Fruit fly (Drosophila melanogaster): ENCODE results near the gene RpS12.
A peak's percentile ranks its signal among the peaks of the same experiment; 100 is the strongest.

RpS12 gene

DNA sequence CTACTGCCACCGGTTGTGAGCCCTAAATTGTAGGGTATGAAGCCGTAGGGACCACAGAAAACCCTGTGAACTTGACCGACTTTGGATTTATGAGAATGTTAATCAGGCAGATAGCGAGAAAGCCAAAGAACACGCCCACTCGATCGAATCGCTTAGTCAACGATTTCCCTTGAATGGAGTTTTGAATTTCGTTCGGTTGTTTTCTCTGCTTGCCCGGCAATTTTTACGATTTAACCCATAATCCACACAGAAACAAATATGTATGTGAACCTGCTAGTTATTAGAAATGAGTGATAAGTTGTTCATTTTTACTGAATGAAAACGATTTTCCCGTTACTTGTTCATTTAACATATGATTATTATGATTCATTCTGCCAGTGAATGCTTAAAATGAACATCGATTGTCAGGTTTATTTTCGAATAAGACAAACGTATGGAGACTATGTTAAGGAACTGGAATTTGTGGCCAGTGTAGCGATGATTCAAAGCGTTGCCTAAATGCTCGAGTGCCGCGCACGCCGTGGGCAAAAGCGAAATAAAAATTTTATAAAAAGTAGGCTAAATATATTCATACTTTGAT is 7.0 kb downstream of the RpS12 start:
- TF ChIP-seq h (GFP tag; optimal IDR thresholded peaks at IDR 0.05): peak; percentile 24
- no peak for TF ChIP-seq dsf (GFP tag; optimal IDR thresholded peaks at IDR 0.05; ENCODE audit: borderline replicate concordance)
- TF ChIP-seq Hr83 (GFP tag; optimal IDR thresholded peaks at IDR 0.05; ENCODE audit: poor library complexity, severe bottlenecking): no peak
- TF ChIP-seq foxo (GFP tag; optimal IDR thresholded peaks at IDR 0.05): no peak
- TF ChIP-seq Dfd (GFP tag; optimal IDR thresholded peaks at IDR 0.05): no peak
- no peak for TF ChIP-seq Vsx2 (GFP tag; optimal IDR thresholded peaks at IDR 0.05; ENCODE audit: partially characterized antibody)
- peak; percentile 13 for TF ChIP-seq rgr (GFP tag; optimal IDR thresholded peaks at IDR 0.05)
- peak; percentile 20 for TF ChIP-seq fru (GFP tag; optimal IDR thresholded peaks at IDR 0.05)
- TF ChIP-seq OdsH (GFP tag; optimal IDR thresholded peaks at IDR 0.05): no peak

DNA sequence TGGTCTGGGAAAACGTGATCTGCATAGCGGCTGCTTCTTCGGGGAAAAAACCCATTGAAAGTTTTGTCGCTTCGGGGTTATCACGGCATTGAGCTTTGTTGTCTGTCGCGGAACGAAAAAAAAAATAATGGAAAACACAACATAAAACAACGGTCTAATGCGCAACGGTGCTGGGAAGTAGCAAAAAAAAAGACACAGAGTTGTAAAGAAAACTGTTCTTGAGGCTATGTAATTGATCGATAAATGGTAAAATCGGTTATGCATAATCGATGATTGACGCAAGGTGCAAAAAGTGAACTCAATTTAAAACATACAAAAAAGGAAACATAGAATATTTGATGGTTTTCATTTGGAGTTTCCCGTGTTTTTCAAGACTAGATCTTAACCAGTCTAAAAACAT is 8.2 kb downstream of the RpS12 start:
- no peak for TF ChIP-seq Hnf4 (GFP tag; optimal IDR thresholded peaks at IDR 0.05)
- TF ChIP-seq Sp1 (GFP tag; optimal IDR thresholded peaks at IDR 0.05): no peak
- TF ChIP-seq Vsx2 (GFP tag; optimal IDR thresholded peaks at IDR 0.05; ENCODE audit: partially characterized antibody): no peak
- no peak for TF ChIP-seq Jra (GFP tag; optimal IDR thresholded peaks at IDR 0.05)
- no peak for TF ChIP-seq fru (GFP tag; optimal IDR thresholded peaks at IDR 0.05)
- no peak for TF ChIP-seq CG32264 (GFP tag; optimal IDR thresholded peaks at IDR 0.05)

DNA sequence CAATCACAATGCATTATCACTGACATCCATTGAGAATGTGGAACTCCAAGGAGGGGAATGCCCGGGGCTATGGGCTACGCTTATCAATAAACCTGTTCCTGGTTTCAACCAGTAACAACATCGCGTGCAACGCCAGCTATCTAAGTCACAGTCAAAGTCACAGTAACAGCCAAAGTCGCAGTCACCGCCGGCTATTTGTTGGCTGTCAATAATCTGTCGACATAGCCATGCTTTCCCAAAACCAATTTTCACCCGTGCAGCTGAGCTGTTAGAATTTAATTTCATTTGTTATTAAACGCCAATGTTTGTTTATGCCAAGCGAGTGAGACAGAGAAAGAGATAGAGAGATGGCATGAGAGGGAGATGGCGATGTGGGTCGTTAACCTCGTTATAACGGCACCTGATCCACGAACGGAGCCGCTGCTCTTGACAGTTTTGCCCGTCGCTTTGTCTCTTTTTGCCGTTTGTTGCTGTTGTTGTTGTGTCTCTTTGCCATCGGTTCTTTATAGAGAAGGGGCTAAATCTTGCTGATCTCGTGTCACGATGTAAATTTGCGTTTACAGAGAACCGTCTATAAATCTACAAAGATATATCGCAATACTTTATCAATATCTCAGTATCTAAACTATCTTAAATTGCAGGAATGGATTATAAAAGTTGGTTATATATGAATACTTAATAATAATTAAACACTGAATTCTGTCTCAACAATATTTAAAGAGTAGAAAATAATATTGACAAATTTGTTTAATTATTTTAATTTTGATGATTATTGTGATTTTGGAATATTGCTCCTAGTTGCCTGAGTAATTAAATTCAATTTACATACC is 9.1 kb downstream of the RpS12 start:
- no peak for TF ChIP-seq Jra (GFP tag; optimal IDR thresholded peaks at IDR 0.05)
- no peak for TF ChIP-seq Myc (optimal IDR thresholded peaks at IDR 0.05)
- no peak for TF ChIP-seq Hr78 (GFP tag; optimal IDR thresholded peaks at IDR 0.05)
- TF ChIP-seq Dif (GFP tag; optimal IDR thresholded peaks at IDR 0.05; ENCODE audit: partially characterized antibody): no peak
- no peak for TF ChIP-seq CrebA (GFP tag; optimal IDR thresholded peaks at IDR 0.05; ENCODE audit: borderline replicate concordance)
- no peak for TF ChIP-seq OdsH (GFP tag; optimal IDR thresholded peaks at IDR 0.05)
- peak in 1 of 2 experiments; percentile 14 for TF ChIP-seq foxo (GFP tag; optimal IDR thresholded peaks at IDR 0.05)
- TF ChIP-seq Rel (GFP tag; optimal IDR thresholded peaks at IDR 0.05): no peak
- peak; percentile 88 for TF ChIP-seq Rel (tag; optimal IDR thresholded peaks at IDR 0.05)
- TF ChIP-seq Sp1 (GFP tag; optimal IDR thresholded peaks at IDR 0.05): peak; percentile 13
- no peak for TF ChIP-seq Hnf4 (GFP tag; optimal IDR thresholded peaks at IDR 0.05)
- TF ChIP-seq brk (GFP tag; optimal IDR thresholded peaks at IDR 0.05): no peak
- TF ChIP-seq dmrt93B (GFP tag; optimal IDR thresholded peaks at IDR 0.05): no peak
- no peak for TF ChIP-seq h (GFP tag; optimal IDR thresholded peaks at IDR 0.05)
- TF ChIP-seq psq (GFP tag; optimal IDR thresholded peaks at IDR 0.05): no peak
- no peak for TF ChIP-seq dl (GFP tag; optimal IDR thresholded peaks at IDR 0.05; ENCODE audit: insufficient read depth in 1 of 2, partially characterized antibody in 2 of 2)
- TF ChIP-seq CG32264 (GFP tag; optimal IDR thresholded peaks at IDR 0.05): no peak
- no peak for TF ChIP-seq Mio (GFP tag; optimal IDR thresholded peaks at IDR 0.05)
- TF ChIP-seq N (GFP tag; optimal IDR thresholded peaks at IDR 0.05): no peak
- TF ChIP-seq rgr (GFP tag; optimal IDR thresholded peaks at IDR 0.05): no peak
- no peak for TF ChIP-seq Dfd (GFP tag; optimal IDR thresholded peaks at IDR 0.05)
- no peak for TF ChIP-seq fru (GFP tag; optimal IDR thresholded peaks at IDR 0.05)
- TF ChIP-seq jim (GFP tag; optimal IDR thresholded peaks at IDR 0.05): no peak
- no peak for TF ChIP-seq dsf (GFP tag; optimal IDR thresholded peaks at IDR 0.05; ENCODE audit: borderline replicate concordance)

DNA sequence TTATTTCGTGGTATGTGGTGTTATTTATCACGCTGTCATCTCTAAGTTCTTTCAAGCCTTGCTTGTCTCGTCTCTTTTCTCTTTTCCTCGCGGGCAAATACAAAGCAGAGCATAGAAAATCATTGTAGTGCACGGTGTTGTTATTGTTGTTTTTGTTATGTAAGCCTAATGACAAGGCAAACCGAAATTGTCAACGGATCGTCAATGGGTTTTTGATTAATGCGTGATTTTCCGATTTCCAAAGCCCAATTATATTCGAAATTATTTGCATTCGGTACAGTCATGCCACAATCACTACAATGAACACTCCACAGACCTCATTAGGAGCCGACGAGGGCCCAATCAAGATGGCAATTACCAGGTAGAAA is 9.7 kb downstream of the RpS12 start:
- TF ChIP-seq N (GFP tag; optimal IDR thresholded peaks at IDR 0.05) (no peak), sage (GFP tag; optimal IDR thresholded peaks at IDR 0.05) (no peak), CG9705 (GFP tag; optimal IDR thresholded peaks at IDR 0.05) (no peak), brk (GFP tag; optimal IDR thresholded peaks at IDR 0.05) (no peak), pan (optimal IDR thresholded peaks at IDR 0.05) (no peak), Mio (GFP tag; optimal IDR thresholded peaks at IDR 0.05) (no peak), rgr (GFP tag; optimal IDR thresholded peaks at IDR 0.05) (no peak), dmrt93B (GFP tag; optimal IDR thresholded peaks at IDR 0.05) (no peak), lola (GFP tag; optimal IDR thresholded peaks at IDR 0.05) (no peak), Abd-B (GFP tag; optimal IDR thresholded peaks at IDR 0.05) (no peak), usp (GFP tag; optimal IDR thresholded peaks at IDR 0.05) (no peak), GATAd (GFP tag; optimal IDR thresholded peaks at IDR 0.05) (no peak)

Data from whole organism, wandering third instar larva.